Fruit fly (Drosophila melanogaster) whole organism, embryonic: ENCODE data around the gene Mocs1.

ENCODE experiments used
- B-H1 ChIP-seq: fragments of 200-800 bp; sonication (Bioruptor generic); IDR thresholded peaks from 3 replicates; pipeline ENCODE4 v1.3.6; 2022; ENCODE audit warnings: missing biosample characterization, missing genetic modification characterization
- Blimp-1 ChIP-seq: fragments of 200-800 bp; sonication (Bioruptor generic); optimal IDR thresholded peaks from 3 replicates; lab custom pipeline; 2018; ENCODE audit warnings: missing biosample characterization, missing genetic modification characterization, mild to moderate bottlenecking, moderate library complexity, missing genetic modification reagents
- C15 ChIP-seq: fragments of 200-800 bp; sonication (Bioruptor generic); IDR thresholded peaks from 3 replicates; pipeline ENCODE4 v1.3.6; 2022; ENCODE audit warnings: missing biosample characterization, missing genetic modification characterization
- CG1233 ChIP-seq: fragments of 200-800 bp; sonication (Bioruptor generic); optimal IDR thresholded peaks from 4 replicates; lab custom pipeline; 2018; ENCODE audit warnings: missing biosample characterization, mild to moderate bottlenecking, missing genetic modification characterization
- CG12744 ChIP-seq: fragments of 200-800 bp; sonication (Bioruptor generic); optimal IDR thresholded peaks from 2 replicates; lab custom pipeline; 2016; ENCODE audit warnings: missing biosample characterization, missing genetic modification characterization
- CG12942 ChIP-seq: fragments of 200-800 bp; sonication (Bioruptor generic); optimal IDR thresholded peaks from 3 replicates; lab custom pipeline; 2016; ENCODE audit warnings: missing biosample characterization, missing genetic modification characterization
- CG14667 ChIP-seq: fragments of 200-800 bp; sonication (Bioruptor generic); IDR thresholded peaks from 2 replicates; pipeline ENCODE4 v1.3.6; 2022; ENCODE audit warnings: missing biosample characterization, missing genetic modification characterization
- CG1529 ChIP-seq: fragments of 200-800 bp; sonication (Bioruptor generic); optimal IDR thresholded peaks from 3 replicates; lab custom pipeline; 2018; ENCODE audit warnings: missing biosample characterization, missing genetic modification characterization
- CG15696 ChIP-seq: fragments of 200-800 bp; sonication (Bioruptor generic); optimal IDR thresholded peaks from 2 replicates; lab custom pipeline; 2019; ENCODE audit warnings: missing biosample characterization, mild to moderate bottlenecking, missing genetic modification characterization, moderate library complexity
- CG18476 ChIP-seq: fragments of 200-800 bp; sonication (Bioruptor generic); optimal IDR thresholded peaks from 2 replicates; lab custom pipeline; 2016; ENCODE audit warnings: missing biosample characterization, mild to moderate bottlenecking, missing genetic modification characterization
- CG18599 ChIP-seq: fragments of 200-800 bp; sonication (Bioruptor generic); optimal IDR thresholded peaks from 3 replicates; lab custom pipeline; 2017; ENCODE audit warnings: missing biosample characterization, missing genetic modification characterization, mild to moderate bottlenecking, moderate library complexity, missing genetic modification reagents
- CG2712 ChIP-seq: fragments of 200-800 bp; optimal IDR thresholded peaks from 3 replicates; lab custom pipeline; 2019; ENCODE audit warnings: missing biosample characterization, mild to moderate bottlenecking, missing genetic modification characterization, moderate library complexity
- CG31365 ChIP-seq: fragments of 200-800 bp; sonication (Bioruptor generic); optimal IDR thresholded peaks from 2 replicates; lab custom pipeline; 2018; ENCODE audit warnings: missing biosample characterization, mild to moderate bottlenecking, missing genetic modification characterization
- CG33213 ChIP-seq: fragments of 200-800 bp; sonication (Bioruptor generic); optimal IDR thresholded peaks from 3 replicates; lab custom pipeline; 2016; ENCODE audit warnings: missing biosample characterization, missing genetic modification characterization
- CG4360 ChIP-seq: fragments of 200-800 bp; sonication (Bioruptor generic); IDR thresholded peaks from 2 replicates; pipeline ENCODE4 v1.3.6; 2022; ENCODE audit warnings: missing biosample characterization, missing genetic modification characterization
- CG4707 ChIP-seq: fragments of 200-800 bp; sonication (Bioruptor generic); optimal IDR thresholded peaks from 2 replicates; lab custom pipeline; 2018; ENCODE audit warnings: missing biosample characterization, mild to moderate bottlenecking, missing genetic modification characterization, moderate library complexity
- CG5245 ChIP-seq: fragments of 200-800 bp; sonication (Bioruptor generic); optimal IDR thresholded peaks from 3 replicates; lab custom pipeline; 2016; ENCODE audit warnings: missing biosample characterization, missing genetic modification characterization
- CG7556 ChIP-seq: fragments of 200-800 bp; sonication (Bioruptor generic); optimal IDR thresholded peaks from 2 replicates; lab custom pipeline; 2017; ENCODE audit warnings: missing biosample characterization, mild to moderate bottlenecking, missing genetic modification characterization
- CG9215 ChIP-seq: fragments of 200-800 bp; sonication (Bioruptor generic); IDR thresholded peaks from 2 replicates; pipeline ENCODE4 v1.3.6; 2022; ENCODE audit warnings: missing biosample characterization, missing genetic modification characterization
- CG9797 ChIP-seq: fragments of 200-800 bp; sonication (Bioruptor generic); optimal IDR thresholded peaks from 3 replicates; lab custom pipeline; 2018; ENCODE audit warnings: missing biosample characterization, mild to moderate bottlenecking, missing genetic modification characterization
- Dad ChIP-seq: fragments of 200-800 bp; sonication (Bioruptor generic); optimal IDR thresholded peaks from 3 replicates; lab custom pipeline; 2016; ENCODE audit warnings: missing biosample characterization, missing genetic modification characterization
- Dip3 ChIP-seq: fragments of 200-800 bp; sonication (Bioruptor generic); optimal IDR thresholded peaks from 3 replicates; lab custom pipeline; 2016; ENCODE audit warnings: missing biosample characterization, missing genetic modification characterization
- Doc2 ChIP-seq: fragments of 200-800 bp; sonication (Bioruptor generic); IDR thresholded peaks from 2 replicates; pipeline ENCODE4 v1.3.6; 2022; ENCODE audit warnings: missing biosample characterization, missing genetic modification characterization
- Dp ChIP-seq: fragments of 200-800 bp; sonication (Bioruptor generic); optimal IDR thresholded peaks from 2 replicates; lab custom pipeline; 2018; ENCODE audit warnings: missing biosample characterization, mild to moderate bottlenecking, missing genetic modification characterization, moderate library complexity
- Hand ChIP-seq: fragments of 200-800 bp; sonication (Bioruptor generic); optimal IDR thresholded peaks from 2 replicates; lab custom pipeline; 2017; ENCODE audit warnings: mild to moderate bottlenecking, missing biosample characterization, missing genetic modification reagents, missing genetic modification characterization
- Hmx ChIP-seq: fragments of 200-800 bp; sonication (Bioruptor generic); optimal IDR thresholded peaks from 2 replicates; lab custom pipeline; 2016; ENCODE audit warnings: missing biosample characterization, missing genetic modification characterization
- Lhr ChIP-seq: fragments of 200-800 bp; sonication (Bioruptor generic); optimal IDR thresholded peaks from 3 replicates; lab custom pipeline; 2017; ENCODE audit warnings: mild to moderate bottlenecking, missing biosample characterization, missing genetic modification reagents, missing genetic modification characterization
- Lpt ChIP-seq: fragments of >200 bp; optimal IDR thresholded peaks from 2 replicates; lab custom pipeline; 2018; ENCODE audit warnings: missing biosample characterization, missing genetic modification characterization
- Mad ChIP-seq: fragments of 200-800 bp; sonication (Bioruptor generic); optimal IDR thresholded peaks from 2 replicates; lab custom pipeline; 2016; ENCODE audit warnings: missing biosample characterization, missing genetic modification characterization
- Pdp1 ChIP-seq, 2 experiments: fragments of 200-800 bp; sonication (Bioruptor generic); optimal IDR thresholded peaks; 3 replicates each; lab custom pipeline; 2016; ENCODE audit warnings: missing biosample characterization in 2 of 2, missing genetic modification characterization in 2 of 2, mild to moderate bottlenecking in 1 of 2, moderate library complexity in 1 of 2
- Sox100B ChIP-seq: fragments of 200-800 bp; sonication (Bioruptor generic); optimal IDR thresholded peaks from 3 replicates; lab custom pipeline; 2018; ENCODE audit warnings: missing biosample characterization, mild to moderate bottlenecking, missing genetic modification characterization
- YL-1 ChIP-seq: fragments of 200-800 bp; sonication (Bioruptor generic); optimal IDR thresholded peaks from 3 replicates; lab custom pipeline; 2017; ENCODE audit warnings: missing biosample characterization, mild to moderate bottlenecking, missing genetic modification characterization
- abd-A ChIP-seq: fragments of 200-800 bp; sonication (Bioruptor generic); optimal IDR thresholded peaks from 3 replicates; lab custom pipeline; 2019; ENCODE audit warnings: missing biosample characterization, mild to moderate bottlenecking, missing genetic modification characterization, moderate library complexity
- ac ChIP-seq: fragments of 200-800 bp; sonication (Bioruptor generic); optimal IDR thresholded peaks from 3 replicates; lab custom pipeline; 2017; ENCODE audit warnings: missing biosample characterization, mild to moderate bottlenecking, missing genetic modification characterization
- al ChIP-seq: fragments of 200-800 bp; sonication (Bioruptor generic); IDR thresholded peaks from 2 replicates; pipeline ENCODE4 v1.3.6; 2022; ENCODE audit warnings: missing biosample characterization, missing genetic modification characterization
- ash1 ChIP-seq: fragments of 200-800 bp; sonication (Bioruptor generic); optimal IDR thresholded peaks from 2 replicates; lab custom pipeline; 2018; ENCODE audit warnings: missing biosample characterization, mild to moderate bottlenecking, missing genetic modification characterization
- bab2 ChIP-seq: fragments of 200-800 bp; sonication (Bioruptor generic); optimal IDR thresholded peaks from 2 replicates; lab custom pipeline; 2016; ENCODE audit warnings: missing biosample characterization, missing genetic modification characterization
- croc ChIP-seq: fragments of 200-800 bp; sonication (Bioruptor generic); conservative IDR thresholded peaks from 3 replicates; pipeline ENCODE4 v1.3.6; 2022; ENCODE audit warnings: missing biosample characterization, missing genetic modification characterization
- esg ChIP-seq: fragments of 200-800 bp; sonication (Bioruptor generic); conservative IDR thresholded peaks from 2 replicates; pipeline ENCODE4 v1.3.6; 2022; ENCODE audit warnings: missing biosample characterization, missing genetic modification characterization
- ewg ChIP-seq: fragments of 200-800 bp; sonication (Bioruptor generic); optimal IDR thresholded peaks from 3 replicates; lab custom pipeline; 2017; ENCODE audit warnings: mild to moderate bottlenecking, missing biosample characterization, missing genetic modification reagents, missing genetic modification characterization
- fd96Cb ChIP-seq: fragments of 200-800 bp; sonication (Bioruptor generic); optimal IDR thresholded peaks from 2 replicates; lab custom pipeline; 2018; ENCODE audit warnings: missing biosample characterization, mild to moderate bottlenecking, missing genetic modification characterization, moderate library complexity
- grn ChIP-seq: fragments of 200-800 bp; sonication (Bioruptor generic); optimal IDR thresholded peaks from 3 replicates; lab custom pipeline; 2017; ENCODE audit warnings: missing biosample characterization, missing genetic modification characterization
- ken ChIP-seq: fragments of 200-800 bp; sonication (Bioruptor generic); IDR thresholded peaks from 3 replicates; pipeline ENCODE4 v1.3.6; 2022; ENCODE audit warnings: missing biosample characterization, missing genetic modification characterization
- knrl ChIP-seq: fragments of 200-800 bp; sonication (Bioruptor generic); IDR thresholded peaks from 3 replicates; pipeline ENCODE4 v1.3.6; 2022; ENCODE audit warnings: missing biosample characterization, missing genetic modification characterization; ENCODE audit not compliant: partially characterized antibody
- repo ChIP-seq: fragments of 200-800 bp; sonication (Bioruptor generic); optimal IDR thresholded peaks from 2 replicates; lab custom pipeline; 2016; ENCODE audit warnings: missing biosample characterization, missing genetic modification characterization
- rib ChIP-seq: fragments of 200-800 bp; sonication (Bioruptor generic); IDR thresholded peaks from 2 replicates; pipeline ENCODE4 v1.3.6; 2022; ENCODE audit warnings: missing biosample characterization, missing genetic modification characterization
- ssp ChIP-seq: fragments of 200-800 bp; sonication (Bioruptor generic); IDR thresholded peaks from 2 replicates; pipeline ENCODE4 v1.3.6; 2022; ENCODE audit warnings: missing biosample characterization, missing genetic modification characterization
- tin ChIP-seq: fragments of 200-800 bp; sonication (Bioruptor generic); optimal IDR thresholded peaks from 3 replicates; lab custom pipeline; 2016; ENCODE audit warnings: missing biosample characterization, missing genetic modification characterization
- tna ChIP-seq: fragments of 200-800 bp; sonication (Bioruptor generic); IDR thresholded peaks from 2 replicates; pipeline ENCODE4 v1.3.6; 2022; ENCODE audit warnings: missing biosample characterization, missing genetic modification characterization; ENCODE audit not compliant: partially characterized antibody
- trem ChIP-seq: fragments of 200-800 bp; optimal IDR thresholded peaks from 3 replicates; lab custom pipeline; 2019; ENCODE audit warnings: missing biosample characterization, mild to moderate bottlenecking, missing genetic modification characterization, moderate library complexity
- zf30C ChIP-seq: fragments of 200-800 bp; sonication (Bioruptor generic); optimal IDR thresholded peaks from 3 replicates; lab custom pipeline; 2018; ENCODE audit warnings: missing biosample characterization, mild to moderate bottlenecking, missing genetic modification characterization

Gene Mocs1

DNA sequence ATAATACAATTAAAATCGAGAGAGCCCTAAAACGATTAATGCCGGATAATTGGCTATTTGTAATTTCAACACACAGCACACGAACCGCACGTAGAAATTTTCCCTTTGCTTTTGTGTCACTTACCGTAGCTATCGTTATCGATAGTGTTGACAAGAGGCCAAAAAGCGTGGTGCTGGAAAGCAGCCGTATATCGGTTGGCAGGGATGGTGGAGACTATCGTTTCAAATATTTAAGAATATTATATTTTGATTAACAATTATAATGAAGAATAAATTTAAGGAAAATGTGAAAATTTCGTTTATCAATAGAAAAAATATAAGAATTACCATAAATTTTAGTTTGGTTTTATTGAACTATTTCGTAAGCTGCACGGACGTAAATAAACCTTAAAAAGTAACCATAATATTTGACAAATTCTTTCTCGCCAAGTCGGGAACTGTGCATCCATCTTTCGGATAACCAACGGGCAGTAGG lies 22.8 kb downstream of the Mocs1 start, which contains the start of gene JIL-1 (continued):
- peak; percentile 72 for TF ChIP-seq CG18599 (GFP tag; lab: Kevin White, UChicago)
- TF ChIP-seq B-H1 (GFP tag; lab: Robert Waterston, UW) = no peak
- TF ChIP-seq Dp (GFP tag; lab: Kevin White, UChicago) = peak; percentile 22
- no peak for TF ChIP-seq ash1 (GFP tag; lab: Kevin White, UChicago)
- peak; percentile 40 for TF ChIP-seq fd96Cb
- peak; percentile 69 for TF ChIP-seq Dad
- TF ChIP-seq CG5245 = peak; percentile 40
- peak; percentile 48 for TF ChIP-seq bab2 (GFP tag; lab: Kevin White, UChicago)
- TF ChIP-seq croc (GFP tag; lab: Robert Waterston, UW) = peak; percentile 54; the same call in 2 of the 3 replicates
- peak; percentile 27 for TF ChIP-seq CG7556
- TF ChIP-seq CG12744 (GFP tag; lab: Kevin White, UChicago) = no peak
- no peak for TF ChIP-seq grn
- TF ChIP-seq CG14667 (GFP tag; lab: Robert Waterston, UW) = peak; percentile 41; the same call in 1 of the 2 replicates
- peak; percentile 63 for TF ChIP-seq Mad (GFP tag; lab: Kevin White, UChicago)
- peak; percentile 42; the same call in 1 of the 2 replicates for TF ChIP-seq esg
- TF ChIP-seq tna (GFP tag; lab: Robert Waterston, UW) = peak; percentile 73
- TF ChIP-seq CG15696 (tag; lab: Kevin White, UChicago) = peak; percentile 18
- no peak for TF ChIP-seq Hand (GFP tag; lab: Kevin White, UChicago)
- TF ChIP-seq CG2712 (tag; lab: Kevin White, UChicago) = peak; percentile 44
- peak; percentile 72 for TF ChIP-seq al (GFP tag; lab: Robert Waterston, UW)
- no peak for TF ChIP-seq YL-1 (GFP tag; lab: Kevin White, UChicago)
- peak; percentile 68 for TF ChIP-seq CG9215 (GFP tag; lab: Robert Waterston, UW)
- peak; percentile 6 for TF ChIP-seq ewg (GFP tag; lab: Kevin White, UChicago)
- peak; percentile 61 for TF ChIP-seq tin (GFP tag; lab: Kevin White, UChicago)
- TF ChIP-seq CG12942 (GFP tag; lab: Kevin White, UChicago) = peak; percentile 60
- peak; percentile 87 for TF ChIP-seq knrl (GFP tag; lab: Robert Waterston, UW)
- no peak for TF ChIP-seq Doc2 (GFP tag; lab: Robert Waterston, UW)
- TF ChIP-seq CG1233 (GFP tag; lab: Kevin White, UChicago) = peak; percentile 56
- TF ChIP-seq CG18476 (GFP tag; lab: Kevin White, UChicago) = peak; percentile 60
- TF ChIP-seq ken = peak; percentile 81
- TF ChIP-seq Lhr = no peak
- peak; percentile 58 for TF ChIP-seq CG33213 (GFP tag; lab: Kevin White, UChicago)
- no peak for TF ChIP-seq Lpt (GFP tag; lab: Kevin White, UChicago)
- TF ChIP-seq CG4360 (GFP tag; lab: Robert Waterston, UW) = peak; percentile 44
- no peak for TF ChIP-seq ac (GFP tag; lab: Kevin White, UChicago)
- peak; percentile 71; the same call in 2 of the 3 replicates for TF ChIP-seq C15 (GFP tag; lab: Robert Waterston, UW)
- no peak for TF ChIP-seq Hmx (GFP tag; lab: Kevin White, UChicago)
- peak; percentile 29 for TF ChIP-seq Sox100B (GFP tag; lab: Kevin White, UChicago)
- TF ChIP-seq Blimp-1 (GFP tag; lab: Kevin White, UChicago) = peak; percentile 39
- TF ChIP-seq CG4707 (GFP tag; lab: Kevin White, UChicago) = peak; percentile 25
- peak; percentile 57 for TF ChIP-seq ssp (GFP tag; lab: Robert Waterston, UW)
- TF ChIP-seq repo (GFP tag; lab: Kevin White, UChicago) = peak; percentile 19
- peak; percentile 11 for TF ChIP-seq CG1529 (GFP tag; lab: Kevin White, UChicago)
- peak; percentile 50 for TF ChIP-seq rib (GFP tag; lab: Robert Waterston, UW)
- peak; percentile 8 for TF ChIP-seq trem (tag; lab: Kevin White, UChicago)
- peak; percentile 1 to 59 for TF ChIP-seq Pdp1 (GFP tag; optimal IDR thresholded peaks at IDR 0.05; lab: Kevin White, UChicago)
- TF ChIP-seq Dip3 (GFP tag; lab: Kevin White, UChicago) = peak; percentile 48
- TF ChIP-seq abd-A (tag; lab: Kevin White, UChicago) = peak; percentile 28
- TF ChIP-seq zf30C (GFP tag; lab: Kevin White, UChicago) = no peak
- TF ChIP-seq CG9797 (GFP tag; lab: Kevin White, UChicago) = peak; percentile 18
- TF ChIP-seq CG31365 = no peak
